Worm (Caenorhabditis elegans) whole organism, late embryonic: ENCODE measurements around the gene dgtr-1.

ENCODE experiments used
- C38D4.7 ChIP-seq: fragments of 200-800 bp; sonication (Bioruptor generic); optimal IDR thresholded peaks from 2 replicates; lab custom pipeline; 2018; ENCODE audit warnings: mild to moderate bottlenecking, missing genetic modification characterization, moderate library complexity, missing compliant biosample characterization
- F13H6.1 ChIP-seq: sonication (generic microtip); optimal IDR thresholded peaks from 2 replicates; lab custom pipeline; 2016; ENCODE audit warnings: missing genetic modification characterization, missing compliant biosample characterization
- T23F11.4 ChIP-seq: fragments of 200-800 bp; sonication (Bioruptor generic); optimal IDR thresholded peaks from 2 replicates; lab custom pipeline; 2018; ENCODE audit warnings: mild to moderate bottlenecking, missing genetic modification characterization, missing compliant biosample characterization
- Y22D7AL.16 ChIP-seq: sonication (generic microtip); optimal IDR thresholded peaks from 2 replicates; lab custom pipeline; 2016; ENCODE audit warnings: missing genetic modification characterization, missing compliant biosample characterization
- ahr-1 ChIP-seq: sonication (generic microtip); optimal IDR thresholded peaks from 2 replicates; lab custom pipeline; 2016; ENCODE audit warnings: missing genetic modification characterization, missing compliant biosample characterization
- ceh-2 ChIP-seq: sonication (generic microtip); optimal IDR thresholded peaks from 2 replicates; lab custom pipeline; 2016; ENCODE audit warnings: missing genotype, missing genetic modification characterization, missing compliant biosample characterization
- ceh-24 ChIP-seq: sonication (generic microtip); optimal IDR thresholded peaks from 2 replicates; lab custom pipeline; 2016; ENCODE audit warnings: mild to moderate bottlenecking, missing genetic modification characterization, missing compliant biosample characterization
- ceh-31 ChIP-seq: sonication (generic microtip); optimal IDR thresholded peaks from 2 replicates; lab custom pipeline; 2016; ENCODE audit warnings: missing genetic modification characterization, missing compliant biosample characterization
- ceh-48 ChIP-seq: sonication (generic microtip); optimal IDR thresholded peaks from 2 replicates; lab custom pipeline; 2016; ENCODE audit warnings: missing genetic modification characterization, inconsistent platforms, missing compliant biosample characterization
- ceh-6 ChIP-seq: fragments of 200-800 bp; sonication (Bioruptor generic); optimal IDR thresholded peaks from 2 replicates; lab custom pipeline; 2018; ENCODE audit warnings: mild to moderate bottlenecking, missing genetic modification characterization, missing compliant biosample characterization
- ceh-9 ChIP-seq: sonication (generic microtip); optimal IDR thresholded peaks from 2 replicates; lab custom pipeline; 2016; ENCODE audit warnings: mild to moderate bottlenecking, missing genetic modification characterization, inconsistent platforms, missing compliant biosample characterization
- dmd-4 ChIP-seq: sonication (generic microtip); optimal IDR thresholded peaks from 2 replicates; lab custom pipeline; 2016; ENCODE audit warnings: borderline replicate concordance, missing genetic modification characterization, missing compliant biosample characterization
- elt-2 ChIP-seq: sonication (generic microtip); optimal IDR thresholded peaks from 2 replicates; lab custom pipeline; 2016; ENCODE audit warnings: missing genetic modification reagents, missing genetic modification characterization, missing compliant biosample characterization
- elt-4 ChIP-seq: sonication (generic microtip); optimal IDR thresholded peaks from 2 replicates; lab custom pipeline; 2016; ENCODE audit warnings: missing genetic modification characterization, missing compliant biosample characterization
- ets-4 ChIP-seq: sonication (generic microtip); optimal IDR thresholded peaks from 2 replicates; lab custom pipeline; 2016; ENCODE audit warnings: missing genetic modification characterization, missing compliant biosample characterization
- hlh-30 ChIP-seq: sonication (generic microtip); optimal IDR thresholded peaks from 2 replicates; lab custom pipeline; 2017; ENCODE audit warnings: antibody characterized with exemption, missing genetic modification characterization, missing compliant biosample characterization; ENCODE audit not compliant: insufficient read depth
- hlh-6 ChIP-seq: sonication (generic microtip); optimal IDR thresholded peaks from 2 replicates; lab custom pipeline; 2016; ENCODE audit warnings: missing genotype, missing genetic modification characterization, missing compliant biosample characterization
- hlh-8 ChIP-seq: sonication (generic microtip); optimal IDR thresholded peaks from 2 replicates; lab custom pipeline; 2016; ENCODE audit warnings: missing genotype, missing genetic modification characterization, missing compliant biosample characterization
- madf-2 ChIP-seq: sonication (generic microtip); optimal IDR thresholded peaks from 2 replicates; lab custom pipeline; 2017; ENCODE audit warnings: missing genetic modification characterization, missing compliant biosample characterization
- nhr-11 ChIP-seq: fragments of 150-350 bp; optimal IDR thresholded peaks from 2 replicates; lab custom pipeline; 2014; ENCODE audit warnings: missing biosample characterization, missing genetic modification characterization
- nhr-232 ChIP-seq: sonication (generic microtip); optimal IDR thresholded peaks from 2 replicates; lab custom pipeline; 2016; ENCODE audit warnings: missing genetic modification characterization, missing compliant biosample characterization
- odd-2 ChIP-seq: sonication (generic microtip); optimal IDR thresholded peaks from 2 replicates; lab custom pipeline; 2017; ENCODE audit warnings: antibody characterized with exemption, mild to moderate bottlenecking, missing genetic modification characterization, missing compliant biosample characterization
- pat-9 ChIP-seq: fragments of 200-800 bp; sonication (Bioruptor generic); optimal IDR thresholded peaks from 2 replicates; lab custom pipeline; 2018; ENCODE audit warnings: mild to moderate bottlenecking, missing genetic modification characterization, moderate library complexity, missing compliant biosample characterization
- pax-1 ChIP-seq: fragments of 150-350 bp; optimal IDR thresholded peaks from 2 replicates; lab custom pipeline; 2014; ENCODE audit warnings: missing biosample characterization, missing genetic modification characterization
- pha-2 ChIP-seq: sonication (generic microtip); optimal IDR thresholded peaks from 2 replicates; lab custom pipeline; 2017; ENCODE audit warnings: mild to moderate bottlenecking, missing genetic modification characterization, missing compliant biosample characterization
- pha-4 ChIP-seq: fragments of 150-350 bp; optimal IDR thresholded peaks from 2 replicates; lab custom pipeline; 2018; ENCODE audit warnings: missing biosample characterization, missing genetic modification reagents, missing genetic modification characterization
- pros-1 ChIP-seq: fragments of 150-350 bp; optimal IDR thresholded peaks from 2 replicates; lab custom pipeline; 2014; ENCODE audit warnings: missing biosample characterization, missing genetic modification reagents, missing genetic modification characterization
- ref-2 ChIP-seq: sonication (generic microtip); optimal IDR thresholded peaks from 2 replicates; lab custom pipeline; 2016; ENCODE audit warnings: missing genetic modification characterization, missing compliant biosample characterization
- rnt-1 ChIP-seq: sonication (generic microtip); optimal IDR thresholded peaks from 2 replicates; lab custom pipeline; 2016; ENCODE audit warnings: missing genetic modification characterization, missing compliant biosample characterization
- sdc-2 ChIP-seq: sonication (generic microtip); optimal IDR thresholded peaks from 2 replicates; lab custom pipeline; 2016; ENCODE audit warnings: missing genotype, missing genetic modification characterization, missing compliant biosample characterization
- sox-4 ChIP-seq: sonication (generic microtip); optimal IDR thresholded peaks from 2 replicates; lab custom pipeline; 2017; ENCODE audit warnings: mild to moderate bottlenecking, missing genetic modification characterization, inconsistent platforms, missing compliant biosample characterization
- ttx-3 ChIP-seq: sonication (generic microtip); optimal IDR thresholded peaks from 2 replicates; lab custom pipeline; 2016; ENCODE audit warnings: missing genetic modification reagents, missing genetic modification characterization, missing compliant biosample characterization
- unc-3 ChIP-seq, 2 experiments: fragments of 200-800 bp in 1 of 2; sonication (Bioruptor generic) in 1 of 2; sonication (generic microtip) in 1 of 2; conservative IDR thresholded peaks in 1 of 2; optimal IDR thresholded peaks in 1 of 2; 2 replicates each; pipeline versions ENCODE4 v1.3.6 to Lab custom; 2016 to 2022; ENCODE audit warnings: missing compliant biosample characterization in 2 of 2, missing genetic modification characterization in 2 of 2, missing genetic modification reagents in 1 of 2
- unc-55 ChIP-seq: sonication (generic microtip); optimal IDR thresholded peaks from 2 replicates; lab custom pipeline; 2017; ENCODE audit warnings: missing biosample characterization, missing genetic modification reagents, missing genetic modification characterization
- unc-86 ChIP-seq: sonication (generic microtip); optimal IDR thresholded peaks from 2 replicates; lab custom pipeline; 2016; ENCODE audit warnings: missing genetic modification characterization, missing compliant biosample characterization
- zip-5 ChIP-seq: sonication (generic microtip); optimal IDR thresholded peaks from 2 replicates; lab custom pipeline; 2016; ENCODE audit warnings: missing genetic modification characterization, missing compliant biosample characterization
- ztf-16 ChIP-seq: sonication (generic microtip); optimal IDR thresholded peaks from 2 replicates; lab custom pipeline; 2017; ENCODE audit warnings: missing genetic modification characterization, missing compliant biosample characterization

dgtr-1 gene

DNA sequence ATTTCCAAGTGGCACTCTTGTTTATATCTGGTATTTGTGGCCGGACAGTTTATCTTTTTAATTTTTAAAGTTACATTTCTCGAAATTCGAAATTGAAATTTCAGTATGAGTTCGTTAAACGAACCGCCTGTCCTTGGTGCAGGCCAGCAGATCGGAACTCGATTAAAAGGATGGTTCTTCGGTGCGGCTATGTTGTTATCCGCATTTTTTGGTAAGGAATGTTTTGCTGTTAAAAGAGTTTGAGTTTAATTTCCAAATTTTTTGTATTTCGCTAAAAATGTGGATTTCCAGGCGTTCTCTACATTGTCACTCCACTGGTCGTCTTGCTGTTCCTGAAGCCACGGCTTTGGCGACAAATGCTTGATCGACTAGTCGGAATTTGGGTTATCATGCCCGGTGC lies 43.8 kb upstream of the dgtr-1 start, which contains the start of gene acl-9:
TSS of gene acl-9 (plus strand) at position 105 of the 400 bp plus-strand sequence.
- TF ChIP-seq hlh-30 (tag; lab: Kevin White, UChicago) (no peak), Y22D7AL.16 (tag; lab: Kevin White, UChicago) (no peak), ceh-48 (tag; lab: Kevin White, UChicago) (no peak), rnt-1 (tag; lab: Kevin White, UChicago) (no peak), madf-2 (no peak), ttx-3 (tag; lab: Kevin White, UChicago) (no peak), ceh-6 (GFP tag; lab: Kevin White, UChicago) (no peak), elt-2 (tag; lab: Kevin White, UChicago) (no peak), hlh-6 (no peak), ceh-24 (tag; lab: Kevin White, UChicago) (no peak), nhr-232 (tag; lab: Kevin White, UChicago) (no peak), ref-2 (tag; lab: Kevin White, UChicago) (no peak), C38D4.7 (no peak), ceh-31 (no peak), T23F11.4 (GFP tag; lab: Kevin White, UChicago) (no peak)

- no peak for TF ChIP-seq T23F11.4 (GFP tag; lab: Kevin White, UChicago)
- no peak for TF ChIP-seq pros-1
- no peak for TF ChIP-seq C38D4.7
- TF ChIP-seq unc-55 (GFP tag; lab: Kevin White, UChicago), result peak; percentile 42
- TF ChIP-seq ztf-16 (tag; lab: Kevin White, UChicago), result no peak
- TF ChIP-seq ceh-2 (tag; lab: Kevin White, UChicago), result no peak
- no peak for TF ChIP-seq Y22D7AL.16 (tag; lab: Kevin White, UChicago)
- peak; percentile 6 for TF ChIP-seq elt-2 (tag; lab: Kevin White, UChicago)
- no peak for TF ChIP-seq dmd-4
- no peak for TF ChIP-seq ahr-1 (tag; lab: Kevin White, UChicago)
These were observed 40.0 kb upstream of the dgtr-1 start for ce11 chrV:6456903-6457302.

DNA sequence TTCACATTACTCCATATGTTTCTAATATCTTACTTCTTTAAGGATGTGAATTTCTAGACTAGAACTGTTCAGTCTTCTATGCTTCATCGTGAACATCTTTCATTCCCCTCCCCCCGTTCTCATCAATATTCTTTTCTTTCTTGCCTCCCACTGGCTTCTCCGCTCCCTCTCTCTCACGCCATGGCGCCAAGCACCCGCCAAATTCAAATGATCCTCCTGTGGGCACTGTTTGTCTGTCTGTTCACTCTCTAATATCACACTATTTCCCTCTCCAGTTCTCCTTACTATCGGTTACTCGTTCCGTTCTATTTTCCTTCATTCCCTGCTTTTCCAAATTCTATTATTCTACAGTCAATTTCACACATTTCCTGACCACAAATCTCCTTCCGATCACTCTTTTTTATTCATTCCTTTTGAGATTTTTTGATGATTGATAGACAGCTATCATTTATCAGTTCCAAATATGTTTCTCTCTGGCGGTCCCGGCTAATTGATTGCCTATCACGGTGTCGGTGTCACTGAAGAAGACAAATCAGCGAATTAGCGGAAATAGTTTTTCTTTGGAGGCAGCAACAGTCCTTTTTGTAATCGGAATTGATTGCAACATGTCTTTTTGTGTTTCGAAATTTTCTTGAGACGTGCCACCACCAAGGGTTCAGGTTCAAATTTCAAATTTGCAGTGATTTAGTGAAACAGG lies 38.5 kb upstream of the dgtr-1 start:
- no peak for TF ChIP-seq hlh-6
- TF ChIP-seq unc-3 (GFP tag; conservative IDR thresholded peaks at IDR 0.05; lab: Robert Waterston, UW), result no peak
- TF ChIP-seq unc-3 (tag; optimal IDR thresholded peaks at IDR 0.05; lab: Kevin White, UChicago), result no peak
- TF ChIP-seq F13H6.1 (tag; lab: Kevin White, UChicago), result no peak
- TF ChIP-seq ceh-9 (tag; lab: Kevin White, UChicago), result no peak
- no peak for TF ChIP-seq ets-4 (tag; lab: Kevin White, UChicago)
- no peak for TF ChIP-seq sdc-2 (tag; lab: Kevin White, UChicago)
- TF ChIP-seq hlh-8 (tag; lab: Kevin White, UChicago), result no peak
- no peak for TF ChIP-seq zip-5 (tag; lab: Kevin White, UChicago)
- TF ChIP-seq pat-9 (tag; lab: Kevin White, UChicago), result no peak
- no peak for TF ChIP-seq nhr-11 (tag; lab: Kevin White, UChicago)
- TF ChIP-seq ceh-2 (tag; lab: Kevin White, UChicago), result no peak
- TF ChIP-seq odd-2 (tag; lab: Kevin White, UChicago), result no peak
- no peak for TF ChIP-seq sox-4 (tag; lab: Kevin White, UChicago)
- TF ChIP-seq pha-2 (tag; lab: Kevin White, UChicago), result no peak
- no peak for TF ChIP-seq pax-1
- TF ChIP-seq rnt-1 (tag; lab: Kevin White, UChicago), result no peak
- TF ChIP-seq unc-86 (tag; lab: Kevin White, UChicago), result no peak
- no peak for TF ChIP-seq pha-4 (tag; lab: Kevin White, UChicago)
- no peak for TF ChIP-seq ceh-6 (GFP tag; lab: Kevin White, UChicago)
- TF ChIP-seq elt-4, result no peak
